Fruit fly (Drosophila melanogaster) whole organism, embryonic: ENCODE results near the gene TH1.

ENCODE experiments used
- ATbp ChIP-seq: fragments of 200-800 bp; sonication (Bioruptor generic); optimal IDR thresholded peaks from 2 replicates; lab custom pipeline; 2017; ENCODE audit warnings: missing biosample characterization, mild to moderate bottlenecking, missing genetic modification characterization, missing genetic modification reagents
- BEAF-32 ChIP-seq: fragments of 200-800 bp; sonication (Bioruptor generic); optimal IDR thresholded peaks from 3 replicates; lab custom pipeline; 2017; ENCODE audit warnings: missing biosample characterization, missing genetic modification characterization, mild to moderate bottlenecking, moderate library complexity, missing genetic modification reagents
- BtbVII ChIP-seq: fragments of 200-800 bp; sonication (Bioruptor generic); optimal IDR thresholded peaks from 3 replicates; lab custom pipeline; 2017; ENCODE audit warnings: missing biosample characterization, mild to moderate bottlenecking, missing genetic modification characterization
- CG10209 ChIP-seq: fragments of 200-800 bp; sonication (Bioruptor generic); optimal IDR thresholded peaks from 3 replicates; lab custom pipeline; 2017; ENCODE audit warnings: missing biosample characterization, mild to moderate bottlenecking, missing genetic modification characterization, missing genetic modification reagents
- CG1024 ChIP-seq: fragments of 200-800 bp; sonication (Bioruptor generic); IDR thresholded peaks from 2 replicates; pipeline ENCODE4 v1.3.6; 2022; ENCODE audit warnings: missing biosample characterization, missing genetic modification characterization
- CG11723 ChIP-seq: fragments of 200-800 bp; sonication (Bioruptor generic); optimal IDR thresholded peaks from 2 replicates; lab custom pipeline; 2017; ENCODE audit warnings: missing biosample characterization, mild to moderate bottlenecking, missing genetic modification characterization
- CG12219 ChIP-seq: fragments of 200-800 bp; sonication (Bioruptor generic); optimal IDR thresholded peaks from 3 replicates; lab custom pipeline; 2018; ENCODE audit warnings: missing biosample characterization, mild to moderate bottlenecking, missing genetic modification characterization
- CG13287 ChIP-seq: fragments of 200-800 bp; sonication (Bioruptor generic); IDR thresholded peaks from 2 replicates; pipeline ENCODE4 v1.3.6; 2022; ENCODE audit warnings: missing biosample characterization, missing genetic modification characterization; ENCODE audit not compliant: partially characterized antibody
- CG14667 ChIP-seq: fragments of 200-800 bp; sonication (Bioruptor generic); IDR thresholded peaks from 2 replicates; pipeline ENCODE4 v1.3.6; 2022; ENCODE audit warnings: missing biosample characterization, missing genetic modification characterization
- CG1603 ChIP-seq: fragments of 200-800 bp; sonication (Bioruptor generic); optimal IDR thresholded peaks from 2 replicates; lab custom pipeline; 2019; ENCODE audit warnings: missing biosample characterization, mild to moderate bottlenecking, missing genetic modification characterization, moderate library complexity
- CG17186 ChIP-seq: fragments of 200-800 bp; sonication (Bioruptor generic); optimal IDR thresholded peaks from 3 replicates; lab custom pipeline; 2017; ENCODE audit warnings: missing biosample characterization, missing genetic modification reagents, missing genetic modification characterization
- CG17829 ChIP-seq: fragments of 200-800 bp; optimal IDR thresholded peaks from 2 replicates; lab custom pipeline; 2019; ENCODE audit warnings: missing biosample characterization, mild to moderate bottlenecking, missing genetic modification characterization, moderate library complexity
- CG2116 ChIP-seq: fragments of 200-800 bp; sonication (Bioruptor generic); optimal IDR thresholded peaks from 3 replicates; lab custom pipeline; 2018; ENCODE audit warnings: missing biosample characterization, mild to moderate bottlenecking, missing genetic modification characterization
- CG30020 ChIP-seq: fragments of 200-800 bp; optimal IDR thresholded peaks from 2 replicates; lab custom pipeline; 2019; ENCODE audit warnings: missing biosample characterization, mild to moderate bottlenecking, missing genetic modification characterization, moderate library complexity
- CG32772 ChIP-seq: fragments of 200-800 bp; sonication (Bioruptor generic); IDR thresholded peaks from 2 replicates; pipeline ENCODE4 v1.3.6; 2022; ENCODE audit warnings: missing biosample characterization, missing genetic modification characterization
- CG4617 ChIP-seq: fragments of 200-800 bp; sonication (Bioruptor generic); optimal IDR thresholded peaks from 3 replicates; lab custom pipeline; 2016; ENCODE audit warnings: missing biosample characterization, missing genetic modification characterization, borderline replicate concordance
- CG4820 ChIP-seq: fragments of 200-800 bp; sonication (Bioruptor generic); optimal IDR thresholded peaks from 3 replicates; lab custom pipeline; 2016; ENCODE audit warnings: missing biosample characterization, missing genetic modification characterization
- CG5245 ChIP-seq: fragments of 200-800 bp; sonication (Bioruptor generic); optimal IDR thresholded peaks from 3 replicates; lab custom pipeline; 2016; ENCODE audit warnings: missing biosample characterization, missing genetic modification characterization
- CG9437 ChIP-seq: fragments of 200-800 bp; sonication (Bioruptor generic); optimal IDR thresholded peaks from 2 replicates; lab custom pipeline; 2018; ENCODE audit warnings: missing biosample characterization, mild to moderate bottlenecking, missing genetic modification characterization
- D ChIP-seq, 2 experiments: fragments of 200-800 bp in 1 of 2; fragments of >200 bp in 1 of 2; sonication (Bioruptor generic) in 1 of 2; optimal IDR thresholded peaks; 2 replicates in 1 of 2; 3 replicates in 1 of 2; lab custom pipeline; 2017; ENCODE audit warnings: mild to moderate bottlenecking in 1 of 2, missing biosample characterization in 1 of 2, missing genetic modification characterization in 1 of 2, missing genetic modification reagents in 1 of 2
- HLH4C ChIP-seq: fragments of 200-800 bp; sonication (Bioruptor generic); IDR thresholded peaks from 3 replicates; pipeline ENCODE4 v1.3.6; 2022; ENCODE audit warnings: missing biosample characterization, missing genetic modification characterization; ENCODE audit not compliant: partially characterized antibody
- Lhr ChIP-seq: fragments of 200-800 bp; sonication (Bioruptor generic); optimal IDR thresholded peaks from 3 replicates; lab custom pipeline; 2017; ENCODE audit warnings: mild to moderate bottlenecking, missing biosample characterization, missing genetic modification reagents, missing genetic modification characterization
- NK7.1 ChIP-seq: fragments of 200-800 bp; sonication (Bioruptor generic); optimal IDR thresholded peaks from 3 replicates; lab custom pipeline; 2016; ENCODE audit warnings: missing biosample characterization, missing genetic modification characterization
- Opbp ChIP-seq: fragments of 200-800 bp; sonication (Bioruptor generic); IDR thresholded peaks from 3 replicates; pipeline ENCODE4 v1.3.6; 2022; ENCODE audit warnings: missing biosample characterization, missing genetic modification characterization; ENCODE audit not compliant: partially characterized antibody
- Pdp1 ChIP-seq, 2 experiments: fragments of 200-800 bp; sonication (Bioruptor generic); optimal IDR thresholded peaks; 3 replicates each; lab custom pipeline; 2016; ENCODE audit warnings: missing biosample characterization in 2 of 2, missing genetic modification characterization in 2 of 2, mild to moderate bottlenecking in 1 of 2, moderate library complexity in 1 of 2
- Poxn ChIP-seq: fragments of 200-800 bp; sonication (Bioruptor generic); IDR thresholded peaks from 2 replicates; pipeline ENCODE4 v1.3.6; 2022; ENCODE audit warnings: missing biosample characterization, missing genetic modification characterization
- Scr ChIP-seq: fragments of 200-800 bp; sonication (Bioruptor generic); IDR thresholded peaks from 2 replicates; pipeline ENCODE4 v1.3.6; 2022; ENCODE audit warnings: missing biosample characterization, missing genetic modification characterization; ENCODE audit not compliant: partially characterized antibody
- Sry-δ ChIP-seq: fragments of 200-800 bp; sonication (Bioruptor generic); optimal IDR thresholded peaks from 2 replicates; lab custom pipeline; 2016; ENCODE audit warnings: missing biosample characterization, missing genetic modification characterization
- Tbp ChIP-seq: fragments of >200 bp; optimal IDR thresholded peaks from 2 replicates; lab custom pipeline; 2018; ENCODE audit warnings: missing biosample characterization, missing genetic modification characterization
- amos ChIP-seq: fragments of 200-800 bp; sonication (Bioruptor generic); IDR thresholded peaks from 2 replicates; pipeline ENCODE4 v1.3.6; 2022; ENCODE audit warnings: missing biosample characterization, missing genetic modification characterization; ENCODE audit not compliant: partially characterized antibody
- bowl ChIP-seq: fragments of 200-800 bp; sonication (Bioruptor generic); IDR thresholded peaks from 2 replicates; pipeline ENCODE4 v1.3.6; 2022; ENCODE audit warnings: missing biosample characterization, missing genetic modification characterization
- crol ChIP-seq: fragments of 200-800 bp; sonication (Bioruptor generic); IDR thresholded peaks from 2 replicates; pipeline ENCODE4 v1.3.6; 2022; ENCODE audit warnings: missing biosample characterization, missing genetic modification characterization
- dan ChIP-seq: fragments of 200-800 bp; sonication (Bioruptor generic); IDR thresholded peaks from 2 replicates; pipeline ENCODE4 v1.3.6; 2022; ENCODE audit warnings: missing biosample characterization, missing genetic modification characterization
- eve ChIP-seq, 2 experiments: fragments of >200 bp; optimal IDR thresholded peaks; 2 replicates each; lab custom pipeline; 2017; ENCODE audit warnings: missing biosample characterization in 2 of 2, missing genetic modification characterization in 2 of 2
- eyg ChIP-seq: fragments of 200-800 bp; sonication (Bioruptor generic); optimal IDR thresholded peaks from 3 replicates; lab custom pipeline; 2016; ENCODE audit warnings: missing biosample characterization, missing genetic modification characterization
- ham ChIP-seq: fragments of 200-800 bp; sonication (Bioruptor generic); IDR thresholded peaks from 2 replicates; pipeline ENCODE4 v1.3.6; 2022; ENCODE audit warnings: missing biosample characterization, missing genetic modification characterization
- her ChIP-seq: fragments of 200-800 bp; sonication (Bioruptor generic); optimal IDR thresholded peaks from 2 replicates; lab custom pipeline; 2016; ENCODE audit warnings: missing biosample characterization, missing genetic modification characterization
- nom ChIP-seq: fragments of 200-800 bp; sonication (Bioruptor generic); optimal IDR thresholded peaks from 2 replicates; lab custom pipeline; 2017; ENCODE audit warnings: missing biosample characterization, missing genetic modification characterization, mild to moderate bottlenecking, moderate library complexity, missing genetic modification reagents
- pfk ChIP-seq: fragments of 200-800 bp; sonication (Bioruptor generic); optimal IDR thresholded peaks from 2 replicates; lab custom pipeline; 2018; ENCODE audit warnings: missing biosample characterization, mild to moderate bottlenecking, missing genetic modification characterization, moderate library complexity
- psq ChIP-seq: fragments of 200-800 bp; sonication (Bioruptor generic); optimal IDR thresholded peaks from 2 replicates; lab custom pipeline; 2017; ENCODE audit warnings: missing biosample characterization, missing genetic modification characterization
- pzg ChIP-seq: fragments of 200-800 bp; sonication (Bioruptor generic); optimal IDR thresholded peaks from 3 replicates; lab custom pipeline; 2018; ENCODE audit warnings: missing biosample characterization, mild to moderate bottlenecking, missing genetic modification characterization, moderate library complexity
- scrt ChIP-seq: fragments of 200-800 bp; sonication (Bioruptor generic); optimal IDR thresholded peaks from 2 replicates; lab custom pipeline; 2018; ENCODE audit warnings: missing biosample characterization, mild to moderate bottlenecking, missing genetic modification characterization, moderate library complexity
- sd ChIP-seq: fragments of 200-800 bp; sonication (Bioruptor generic); optimal IDR thresholded peaks from 3 replicates; lab custom pipeline; 2018; ENCODE audit warnings: missing biosample characterization, mild to moderate bottlenecking, missing genetic modification characterization, moderate library complexity
- sima ChIP-seq: fragments of 200-800 bp; sonication (Bioruptor generic); optimal IDR thresholded peaks from 2 replicates; lab custom pipeline; 2016; ENCODE audit warnings: missing biosample characterization, missing genetic modification characterization
- slbo ChIP-seq: fragments of 200-800 bp; sonication (Bioruptor generic); IDR thresholded peaks from 2 replicates; pipeline ENCODE4 v1.3.6; 2022; ENCODE audit warnings: missing biosample characterization, missing genetic modification characterization
- sqz ChIP-seq: fragments of 200-800 bp; sonication (Bioruptor generic); optimal IDR thresholded peaks from 3 replicates; lab custom pipeline; 2018; ENCODE audit warnings: missing biosample characterization, mild to moderate bottlenecking, missing genetic modification characterization
- ssp ChIP-seq: fragments of 200-800 bp; sonication (Bioruptor generic); IDR thresholded peaks from 2 replicates; pipeline ENCODE4 v1.3.6; 2022; ENCODE audit warnings: missing biosample characterization, missing genetic modification characterization
- tio ChIP-seq: fragments of 200-800 bp; sonication (Bioruptor generic); optimal IDR thresholded peaks from 2 replicates; lab custom pipeline; 2017; ENCODE audit warnings: missing biosample characterization, missing genetic modification characterization, inconsistent platforms
- twi ChIP-seq: fragments of 200-800 bp; optimal IDR thresholded peaks from 2 replicates; lab custom pipeline; 2019; ENCODE audit warnings: missing biosample characterization, mild to moderate bottlenecking, missing genetic modification characterization, moderate library complexity

TH1 gene

DNA sequence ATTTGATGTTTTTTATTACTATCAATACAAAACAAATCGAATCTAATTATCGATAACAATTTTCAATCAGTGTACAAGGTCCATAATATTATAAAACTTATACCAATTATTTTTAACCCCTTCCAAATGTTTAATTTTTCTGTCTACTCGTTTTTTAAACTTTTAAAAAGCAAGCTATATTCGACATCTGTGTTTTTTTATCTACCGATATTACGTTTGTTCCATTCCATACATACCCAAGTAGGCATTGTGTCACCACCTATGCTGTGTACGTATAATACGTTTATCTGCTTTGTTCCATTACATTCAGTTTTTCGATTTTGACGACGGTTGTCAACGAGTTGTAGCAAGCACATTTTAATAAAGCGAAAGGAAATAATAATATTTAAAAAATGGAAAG lies 29.9 kb downstream of the TH1 start, which contains the start of gene nonA:
TSS of gene nonA (plus strand) at position 264 of the 400 bp plus-strand sequence.
- TF ChIP-seq ssp (GFP tag; lab: Robert Waterston, UW) (peak; percentile 88), twi (tag; lab: Kevin White, UChicago) (no peak), Lhr (no peak), CG12219 (no peak), CG4617 (GFP tag; lab: Kevin White, UChicago) (peak; percentile 51), Pdp1 (GFP tag; optimal IDR thresholded peaks at IDR 0.05; lab: Kevin White, UChicago) (peak in 1 of 2 experiments; percentile 32), tio (no peak), CG17186 (no peak), NK7.1 (no peak), CG10209 (no peak), BtbVII (no peak), her (GFP tag; lab: Kevin White, UChicago) (no peak), eyg (GFP tag; lab: Kevin White, UChicago) (no peak), D (optimal IDR thresholded peaks at IDR 0.05; lab: Kevin White, UChicago) (no peak), D (GFP tag; optimal IDR thresholded peaks at IDR 0.05; lab: Kevin White, UChicago) (no peak), scrt (GFP tag; lab: Kevin White, UChicago) (peak; percentile 12), Scr (GFP tag; lab: Robert Waterston, UW) (peak; percentile 46), ATbp (GFP tag; lab: Kevin White, UChicago) (no peak), Opbp (0 out of 3 replicates have a peak, but pooled peaks have one; percentile 9), dan (GFP tag; lab: Robert Waterston, UW) (no peak), slbo (GFP tag; lab: Robert Waterston, UW) (no peak), sd (tag; lab: Kevin White, UChicago) (no peak), CG11723 (peak; percentile 14), crol (GFP tag; lab: Robert Waterston, UW) (no peak), pzg (GFP tag; lab: Kevin White, UChicago) (peak; percentile 44), HLH4C (GFP tag; lab: Robert Waterston, UW) (peak; percentile 53; the same call in 2 of the 3 replicates), ham (no peak), amos (peak; percentile 15; the same call in 1 of the 2 replicates), sima (GFP tag; lab: Kevin White, UChicago) (no peak), bowl (GFP tag; lab: Robert Waterston, UW) (no peak), CG14667 (GFP tag; lab: Robert Waterston, UW) (peak; percentile 58; the same call in 1 of the 2 replicates), CG1603 (tag; lab: Kevin White, UChicago) (peak; percentile 99), CG13287 (GFP tag; lab: Robert Waterston, UW) (0 out of 2 replicates have a peak, but pooled peaks have one; percentile 17), sqz (GFP tag; lab: Kevin White, UChicago) (no peak), Tbp (GFP tag; lab: Kevin White, UChicago) (no peak), CG9437 (GFP tag; lab: Kevin White, UChicago) (peak; percentile 42), BEAF-32 (GFP tag; lab: Kevin White, UChicago) (peak; percentile 54), CG17829 (tag; lab: Kevin White, UChicago) (peak; percentile 10), pfk (peak; percentile 96), Sry-δ (GFP tag; lab: Kevin White, UChicago) (peak; percentile 51), Poxn (GFP tag; lab: Robert Waterston, UW) (no peak), CG30020 (peak; percentile 99), CG32772 (GFP tag; lab: Robert Waterston, UW) (no peak), CG2116 (GFP tag; lab: Kevin White, UChicago) (peak; percentile 91), CG4820 (GFP tag; lab: Kevin White, UChicago) (no peak), eve (GFP tag; optimal IDR thresholded peaks at IDR 0.05; lab: Kevin White, UChicago) (no peak), CG5245 (GFP tag; lab: Kevin White, UChicago) (no peak), CG1024 (GFP tag; lab: Robert Waterston, UW) (peak; percentile 83), psq (no peak), nom (peak; percentile 46)
